Worm (Caenorhabditis elegans): ENCODE results near the gene Y53F4B.12.

Y53F4B.12 gene

ce11 chrII:15008481-15009057, 10.5 kb upstream of the Y53F4B.12 start:
- TF ChIP-seq pax-3 (tag; optimal IDR thresholded peaks at IDR 0.05) (peak; percentile 61), C16A3.4 (tag; optimal IDR thresholded peaks at IDR 0.05) (no peak), nhr-90 (tag; optimal IDR thresholded peaks at IDR 0.05; ENCODE audit: poor library complexity) (peak; percentile 19), efl-1 (optimal IDR thresholded peaks at IDR 0.05) (no peak), efl-1 (GFP tag; optimal IDR thresholded peaks at IDR 0.05 in 1 of 2) (peak in 1 of 2 experiments; percentile 89), nhr-85 (tag) (peak; percentile 75), unc-98 (GFP tag; IDR thresholded peaks at IDR 0.05) (peak; percentile 50; the same call in 1 of the 2 replicates)

- TF ChIP-seq sptf-1 (tag; optimal IDR thresholded peaks at IDR 0.05), result no peak
- peak; percentile 85 for TF ChIP-seq lin-15B (tag; optimal IDR thresholded peaks at IDR 0.05)
- TF ChIP-seq lin-13 (GFP tag; optimal IDR thresholded peaks at IDR 0.05), result peak; percentile 78
- peak; percentile 81 to 94 for TF ChIP-seq lsy-2 (tag; optimal IDR thresholded peaks at IDR 0.05)
- TF ChIP-seq jun-1 (tag; optimal IDR thresholded peaks at IDR 0.05), result peak; percentile 73
- no peak for TF ChIP-seq efl-3 (GFP tag; optimal IDR thresholded peaks at IDR 0.05)
- TF ChIP-seq nhr-47 (tag; optimal IDR thresholded peaks at IDR 0.05), result peak; percentile 88
- peak; percentile 99 to 100 for TF ChIP-seq efl-1 (optimal IDR thresholded peaks at IDR 0.05)
- TF ChIP-seq efl-1 (GFP tag; optimal IDR thresholded peaks at IDR 0.05 in 1 of 2), result peak; percentile 100
- no peak for TF ChIP-seq C34B4.2 (tag; optimal IDR thresholded peaks at IDR 0.05)
- TF ChIP-seq nhr-11 (tag; optimal IDR thresholded peaks at IDR 0.05), result peak; percentile 16
- no peak for TF ChIP-seq pag-3 (tag; optimal IDR thresholded peaks at IDR 0.05; ENCODE audit: borderline replicate concordance, insufficient read depth)
- TF ChIP-seq rnt-1 (tag; optimal IDR thresholded peaks at IDR 0.05), result peak; percentile 89
- no peak for TF ChIP-seq tlp-1 (tag; optimal IDR thresholded peaks at IDR 0.05)
- peak; percentile 72 for TF ChIP-seq nhr-90 (tag; optimal IDR thresholded peaks at IDR 0.05; ENCODE audit: poor library complexity)
- peak; percentile 78 for TF ChIP-seq tbx-2 (tag; optimal IDR thresholded peaks at IDR 0.05)
- TF ChIP-seq ceh-63 (GFP tag; optimal IDR thresholded peaks at IDR 0.05), result peak; percentile 42
- TF ChIP-seq dsc-1 (tag; optimal IDR thresholded peaks at IDR 0.05), result peak; percentile 61
- peak in 1 of 2 experiments; percentile 70 for TF ChIP-seq mdl-1 (tag; optimal IDR thresholded peaks at IDR 0.05)
- TF ChIP-seq alr-1 (tag; optimal IDR thresholded peaks at IDR 0.05; ENCODE audit: borderline replicate concordance), result no peak
- no peak for TF ChIP-seq nhr-12 (tag; optimal IDR thresholded peaks at IDR 0.05)
- no peak for TF ChIP-seq nhr-76 (tag; optimal IDR thresholded peaks at IDR 0.05)
- no peak for TF ChIP-seq pqm-1 (tag; optimal IDR thresholded peaks at IDR 0.05)
- TF ChIP-seq elt-2 (tag; optimal IDR thresholded peaks at IDR 0.05), result peak; percentile 18
- peak; percentile 75 for TF ChIP-seq nhr-20 (tag; optimal IDR thresholded peaks at IDR 0.05)
- TF ChIP-seq blmp-1 (tag; optimal IDR thresholded peaks at IDR 0.05), result peak; percentile 82
- TF ChIP-seq irx-1 (tag; optimal IDR thresholded peaks at IDR 0.05), result peak; percentile 58
- no peak for TF ChIP-seq nhr-84 (tag; optimal IDR thresholded peaks at IDR 0.05)
- peak; percentile 87 for TF ChIP-seq C16A3.4 (tag; optimal IDR thresholded peaks at IDR 0.05)
- TF ChIP-seq isw-1 (GFP tag; IDR thresholded peaks at IDR 0.05), result peak; percentile 81
- peak; percentile 68 for TF ChIP-seq skn-1 (tag; optimal IDR thresholded peaks at IDR 0.05)
- TF ChIP-seq fkh-10 (GFP tag; optimal IDR thresholded peaks at IDR 0.05), result peak; percentile 60
- no peak for TF ChIP-seq unc-98 (GFP tag; IDR thresholded peaks at IDR 0.05)
- TF ChIP-seq aly-2 (tag; optimal IDR thresholded peaks at IDR 0.05), result peak; percentile 82
- no peak for TF ChIP-seq hlh-17 (GFP tag; optimal IDR thresholded peaks at IDR 0.05; ENCODE audit: borderline replicate concordance)
- peak; percentile 65 for TF ChIP-seq unc-130 (tag; optimal IDR thresholded peaks at IDR 0.05)
- no peak for TF ChIP-seq ets-5 (GFP tag; IDR thresholded peaks at IDR 0.05)
- peak in 3 of 6 experiments; percentile 10 to 69 (median 53) for TF ChIP-seq elt-3 (tag; optimal IDR thresholded peaks at IDR 0.05)
- peak; percentile 67 for TF ChIP-seq swsn-7 (tag; optimal IDR thresholded peaks at IDR 0.05)
- TF ChIP-seq nhr-28 (tag; optimal IDR thresholded peaks at IDR 0.05), result no peak
- no peak for TF ChIP-seq lir-3 (tag; optimal IDR thresholded peaks at IDR 0.05; ENCODE audit: poor library complexity)
- TF ChIP-seq snpc-4 (tag; optimal IDR thresholded peaks at IDR 0.05), result peak; percentile 88
- TF ChIP-seq ceh-82 (tag; optimal IDR thresholded peaks at IDR 0.05), result peak; percentile 70 to 95 (median 70)
- peak; percentile 25 for TF ChIP-seq lin-39 (tag; optimal IDR thresholded peaks at IDR 0.05)
- TF ChIP-seq egl-27 (tag; optimal IDR thresholded peaks at IDR 0.05), result no peak
These were observed 8.4 kb upstream of the Y53F4B.12 start, which contains the start of the genes Y53F4B.9 and Y53F4B.11 for ce11 chrII:15010366-15011235. Gene Y53F4B.9 (minus strand): TSS chrII:15010416. Gene Y53F4B.11 (plus strand): TSS chrII:15010748.

Measured in whole organism, L1 larva.